Fruit fly (Drosophila melanogaster): ENCODE data around the gene tap.

DNA sequence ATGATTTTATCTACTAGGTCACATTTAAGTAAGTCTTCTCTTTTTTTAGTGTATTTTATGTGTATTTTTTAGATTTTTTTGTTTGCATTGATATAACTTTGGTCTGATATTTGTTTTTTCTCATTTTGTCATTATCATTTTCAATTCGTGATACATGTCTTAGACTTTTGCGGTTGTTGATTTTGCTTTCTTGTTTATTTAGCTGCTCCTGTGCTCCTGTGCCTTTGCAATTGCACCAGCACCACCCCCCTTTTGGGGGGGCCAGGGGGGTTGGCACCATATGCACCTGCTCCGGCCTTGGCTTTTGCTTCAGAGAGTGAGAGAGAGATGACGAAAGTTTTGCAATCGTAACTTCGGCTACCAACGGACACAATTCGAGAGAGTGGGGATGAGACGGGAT is 41.4 kb downstream of the tap start:
- TF ChIP-seq insv (optimal IDR thresholded peaks at IDR 0.05) (no peak), ttk (optimal IDR thresholded peaks at IDR 0.05) (no peak), psq (optimal IDR thresholded peaks at IDR 0.05) (no peak), Myc (optimal IDR thresholded peaks at IDR 0.05) (no peak), Sin3A (optimal IDR thresholded peaks at IDR 0.05) (no peak)
